Worm (Caenorhabditis elegans) whole organism, L1 larva: ENCODE data around the gene gtf-2H2C.

Source experiments
- C16A3.4 ChIP-seq: fragments of 150-350 bp; optimal IDR thresholded peaks from 2 replicates; lab custom pipeline; 2014; ENCODE audit warnings: missing biosample characterization, missing genetic modification characterization
- C34B4.2 ChIP-seq: sonication (generic microtip); optimal IDR thresholded peaks from 2 replicates; lab custom pipeline; 2017; ENCODE audit warnings: mild to moderate bottlenecking, missing genetic modification characterization, missing compliant biosample characterization
- F16B12.6 ChIP-seq: fragments of 150-350 bp; optimal IDR thresholded peaks from 2 replicates; lab custom pipeline; 2014; ENCODE audit warnings: missing biosample characterization, missing genetic modification characterization
- Y116A8C.19 ChIP-seq: sonication (generic microtip); optimal IDR thresholded peaks from 2 replicates; lab custom pipeline; 2016; ENCODE audit warnings: missing compliant biosample characterization, missing genetic modification characterization, borderline replicate concordance
- aha-1 ChIP-seq: fragments of 150-350 bp; optimal IDR thresholded peaks from 2 replicates; lab custom pipeline; 2014; ENCODE audit warnings: missing biosample characterization, missing genetic modification characterization
- alr-1 ChIP-seq: fragments of 200-800 bp; sonication (Bioruptor generic); optimal IDR thresholded peaks from 2 replicates; lab custom pipeline; 2018; ENCODE audit warnings: borderline replicate concordance, mild to moderate bottlenecking, missing genetic modification characterization, missing compliant biosample characterization
- aly-2 ChIP-seq: fragments of 150-350 bp; optimal IDR thresholded peaks from 2 replicates; lab custom pipeline; 2014; ENCODE audit warnings: missing biosample characterization, missing genetic modification characterization
- ama-1 ChIP-seq: fragments of 150-350 bp; optimal IDR thresholded peaks from 2 replicates; lab custom pipeline; 2014
- blmp-1 ChIP-seq: fragments of 150-350 bp; optimal IDR thresholded peaks from 2 replicates; lab custom pipeline; 2014; ENCODE audit warnings: missing biosample characterization, missing genetic modification characterization
- ceh-88 ChIP-seq: fragments of 200-800 bp; sonication (Bioruptor generic); IDR thresholded peaks from 2 replicates; pipeline ENCODE4 v1.3.6; 2022; ENCODE audit warnings: missing genetic modification characterization, missing compliant biosample characterization
- dsc-1 ChIP-seq: sonication (generic microtip); optimal IDR thresholded peaks from 2 replicates; lab custom pipeline; 2016; ENCODE audit warnings: mild to moderate bottlenecking, missing genetic modification characterization, missing compliant biosample characterization
- efl-1 ChIP-seq, 4 experiments: fragments of 150-350 bp; optimal IDR thresholded peaks in 3 of 4; peaks in 1 of 4; 1 replicate in 1 of 4; 2 replicates in 3 of 4; lab custom pipeline; 2014; ENCODE audit warnings: missing biosample characterization in 2 of 4, missing genetic modification characterization in 2 of 4, missing genetic modification reagents in 2 of 4
- efl-3 ChIP-seq: fragments of 200-800 bp; sonication (Bioruptor generic); optimal IDR thresholded peaks from 2 replicates; lab custom pipeline; 2018; ENCODE audit warnings: mild to moderate bottlenecking, missing genetic modification characterization, missing compliant biosample characterization
- egl-13 ChIP-seq: sonication (generic microtip); optimal IDR thresholded peaks from 2 replicates; lab custom pipeline; 2016; ENCODE audit warnings: missing genotype, missing genetic modification reagents, missing genetic modification characterization, missing compliant biosample characterization
- egl-27 ChIP-seq, 2 experiments: fragments of 150-350 bp in 1 of 2; sonication (generic microtip); optimal IDR thresholded peaks; 3 replicates each; lab custom pipeline; 2017 to 2018; ENCODE audit warnings: missing biosample characterization in 2 of 2, missing genetic modification characterization in 2 of 2, missing genetic modification reagents in 2 of 2
- elt-2 ChIP-seq: sonication (generic microtip); optimal IDR thresholded peaks from 2 replicates; lab custom pipeline; 2016; ENCODE audit warnings: missing genetic modification characterization, mild to moderate bottlenecking, inconsistent platforms, missing compliant biosample characterization, missing genetic modification reagents
- elt-3 ChIP-seq, 6 experiments: fragments of 150-350 bp in 1 of 6; sonication (generic microtip); optimal IDR thresholded peaks; 2 replicates each; lab custom pipeline; 2017 to 2018; ENCODE audit warnings: missing biosample characterization in 6 of 6, missing genetic modification characterization in 6 of 6, inconsistent platforms in 1 of 6
- ets-5 ChIP-seq: fragments of 200-800 bp; sonication (Bioruptor generic); IDR thresholded peaks from 2 replicates; pipeline ENCODE4 v1.3.6; 2022; ENCODE audit warnings: missing genetic modification characterization, missing compliant biosample characterization
- fkh-10 ChIP-seq: sonication (generic microtip); optimal IDR thresholded peaks from 2 replicates; lab custom pipeline; 2017; ENCODE audit warnings: missing biosample characterization, missing genetic modification reagents, missing genetic modification characterization
- fkh-4 ChIP-seq: sonication (generic microtip); optimal IDR thresholded peaks from 2 replicates; lab custom pipeline; 2016; ENCODE audit warnings: missing compliant biosample characterization, missing genetic modification characterization, borderline replicate concordance
- fos-1 ChIP-seq: fragments of 150-350 bp; optimal IDR thresholded peaks from 2 replicates; lab custom pipeline; 2014; ENCODE audit warnings: missing biosample characterization, missing genetic modification characterization
- hlh-4 ChIP-seq: sonication (generic microtip); optimal IDR thresholded peaks from 2 replicates; lab custom pipeline; 2016; ENCODE audit warnings: mild to moderate bottlenecking, missing genetic modification characterization, missing compliant biosample characterization
- hpl-2 ChIP-seq: fragments of 150-350 bp; optimal IDR thresholded peaks from 2 replicates; lab custom pipeline; 2014; ENCODE audit warnings: missing biosample characterization, missing genetic modification reagents, missing genetic modification characterization
- irx-1 ChIP-seq: sonication (generic microtip); optimal IDR thresholded peaks from 2 replicates; lab custom pipeline; 2016; ENCODE audit warnings: missing genetic modification characterization, missing compliant biosample characterization
- isw-1 ChIP-seq: fragments of 200-800 bp; sonication (Bioruptor generic); IDR thresholded peaks from 2 replicates; pipeline ENCODE4 v1.3.6; 2022; ENCODE audit warnings: missing genetic modification characterization, missing compliant biosample characterization
- jun-1 ChIP-seq: fragments of 150-350 bp; optimal IDR thresholded peaks from 2 replicates; lab custom pipeline; 2014; ENCODE audit warnings: missing biosample characterization, missing genetic modification reagents, missing genetic modification characterization
- lin-14 ChIP-seq: fragments of 200-800 bp; sonication (Bioruptor generic); optimal IDR thresholded peaks from 2 replicates; lab custom pipeline; 2018; ENCODE audit warnings: mild to moderate bottlenecking, missing genetic modification characterization, moderate library complexity, missing compliant biosample characterization
- lin-15B ChIP-seq: fragments of 150-350 bp; sonication (generic microtip); optimal IDR thresholded peaks from 3 replicates; lab custom pipeline; 2014; ENCODE audit warnings: missing biosample characterization, missing genetic modification characterization
- lin-35 ChIP-seq, 2 experiments: fragments of 150-350 bp; optimal IDR thresholded peaks; 2 replicates each; lab custom pipeline; 2014; ENCODE audit warnings: missing biosample characterization in 2 of 2, missing genetic modification characterization in 2 of 2, missing genetic modification reagents in 2 of 2
- lin-39 ChIP-seq: fragments of 150-350 bp; optimal IDR thresholded peaks from 2 replicates; lab custom pipeline; 2014; ENCODE audit warnings: missing biosample characterization, missing genetic modification reagents, missing genetic modification characterization
- mdl-1 ChIP-seq, 2 experiments: fragments of 150-350 bp; optimal IDR thresholded peaks; 2 replicates each; lab custom pipeline; 2014 to 2017; ENCODE audit warnings: missing biosample characterization in 2 of 2, missing genetic modification characterization in 2 of 2, inconsistent platforms in 1 of 2
- mef-2 ChIP-seq: fragments of 150-350 bp; optimal IDR thresholded peaks from 2 replicates; lab custom pipeline; 2014; ENCODE audit warnings: missing biosample characterization, missing genetic modification characterization
- mep-1 ChIP-seq: fragments of 150-350 bp; optimal IDR thresholded peaks from 2 replicates; lab custom pipeline; 2014; ENCODE audit warnings: missing biosample characterization, missing genetic modification characterization
- nhr-11 ChIP-seq: fragments of 150-350 bp; optimal IDR thresholded peaks from 2 replicates; lab custom pipeline; 2014; ENCODE audit warnings: missing biosample characterization, missing genetic modification characterization
- nhr-20 ChIP-seq: sonication (generic microtip); optimal IDR thresholded peaks from 2 replicates; lab custom pipeline; 2016; ENCODE audit warnings: mild to moderate bottlenecking, missing genetic modification characterization, missing compliant biosample characterization
- nhr-237 ChIP-seq: fragments of 150-350 bp; optimal IDR thresholded peaks from 2 replicates; lab custom pipeline; 2014; ENCODE audit warnings: missing biosample characterization, missing genetic modification characterization
- nhr-28 ChIP-seq: fragments of 150-350 bp; optimal IDR thresholded peaks from 2 replicates; lab custom pipeline; 2014; ENCODE audit warnings: missing biosample characterization, missing genetic modification characterization
- nhr-47 ChIP-seq: sonication (generic microtip); optimal IDR thresholded peaks from 2 replicates; lab custom pipeline; 2016; ENCODE audit warnings: mild to moderate bottlenecking, missing genetic modification characterization, moderate library complexity, missing compliant biosample characterization
- nhr-71 ChIP-seq: sonication (generic microtip); optimal IDR thresholded peaks from 2 replicates; lab custom pipeline; 2016; ENCODE audit warnings: mild to moderate bottlenecking, missing genetic modification characterization, moderate library complexity, missing compliant biosample characterization
- nhr-76 ChIP-seq: sonication (generic microtip); optimal IDR thresholded peaks from 2 replicates; lab custom pipeline; 2017; ENCODE audit warnings: missing biosample characterization, missing genetic modification characterization
- nhr-90 ChIP-seq: sonication (generic microtip); optimal IDR thresholded peaks from 2 replicates; lab custom pipeline; 2016; ENCODE audit warnings: mild to moderate bottlenecking, missing genetic modification characterization, missing compliant biosample characterization; ENCODE audit not compliant: poor library complexity
- pax-3 ChIP-seq: fragments of 200-800 bp; sonication (Bioruptor generic); optimal IDR thresholded peaks from 2 replicates; lab custom pipeline; 2018; ENCODE audit warnings: mild to moderate bottlenecking, missing genetic modification characterization, moderate library complexity, missing compliant biosample characterization
- pqm-1 ChIP-seq: sonication (generic microtip); optimal IDR thresholded peaks from 3 replicates; lab custom pipeline; 2017; ENCODE audit warnings: missing biosample characterization, missing genetic modification characterization
- skn-1 ChIP-seq: fragments of 150-350 bp; optimal IDR thresholded peaks from 2 replicates; lab custom pipeline; 2014; ENCODE audit warnings: missing biosample characterization, missing genetic modification characterization
- snu-23 ChIP-seq: sonication (generic microtip); optimal IDR thresholded peaks from 2 replicates; lab custom pipeline; 2016; ENCODE audit warnings: missing genetic modification characterization, missing compliant biosample characterization
- sup-37 ChIP-seq: fragments of 200-800 bp; sonication (Bioruptor generic); optimal IDR thresholded peaks from 2 replicates; lab custom pipeline; 2018; ENCODE audit warnings: mild to moderate bottlenecking, missing genetic modification characterization, missing compliant biosample characterization
- tlp-1 ChIP-seq: fragments of 150-350 bp; optimal IDR thresholded peaks from 2 replicates; lab custom pipeline; 2014; ENCODE audit warnings: missing biosample characterization, missing genetic modification characterization
- unc-30 ChIP-seq: sonication (generic microtip); optimal IDR thresholded peaks from 2 replicates; lab custom pipeline; 2017; ENCODE audit warnings: missing biosample characterization, missing genetic modification characterization
- unc-62 ChIP-seq: fragments of 150-350 bp; optimal IDR thresholded peaks from 2 replicates; lab custom pipeline; 2014; ENCODE audit warnings: missing biosample characterization, missing genetic modification reagents, missing genetic modification characterization
- xbp-1 ChIP-seq: sonication (generic microtip); optimal IDR thresholded peaks from 2 replicates; lab custom pipeline; 2016; ENCODE audit warnings: missing genetic modification characterization, missing compliant biosample characterization
- ztf-11 ChIP-seq, 2 experiments: sonication (generic microtip); optimal IDR thresholded peaks; 2 replicates each; lab custom pipeline; 2016 to 2017; ENCODE audit warnings: missing genetic modification characterization in 2 of 2, missing biosample characterization in 1 of 2, missing compliant biosample characterization in 1 of 2

Gene gtf-2H2C

ce11 chrIII:10094538-10094937, 4.0 kb upstream of the gtf-2H2C start (continued):
- no peak for TF ChIP-seq tlp-1 (tag; lab: Kevin White, UChicago)
- TF ChIP-seq nhr-90, result peak; percentile 37
- TF ChIP-seq nhr-237, result no peak
- TF ChIP-seq fos-1 (tag; lab: Kevin White, UChicago), result no peak
- peak; percentile 21 for TF ChIP-seq nhr-47 (tag; lab: Kevin White, UChicago)
- TF ChIP-seq F16B12.6, result no peak
- no peak for TF ChIP-seq nhr-76 (tag; lab: Kevin White, UChicago)

- no peak for TF ChIP-seq fkh-4 (tag; lab: Kevin White, UChicago)
- no peak for TF ChIP-seq ama-1 (lab: Kevin White, UChicago)
- TF ChIP-seq mef-2 (tag; lab: Kevin White, UChicago), result no peak
- no peak for TF ChIP-seq sup-37 (GFP tag; lab: Kevin White, UChicago)
- no peak for TF ChIP-seq efl-3
- no peak for TF ChIP-seq alr-1 (tag; lab: Kevin White, UChicago)
- TF ChIP-seq lin-15B, result peak; percentile 0
- TF ChIP-seq lin-35 (GFP tag; optimal IDR thresholded peaks at IDR 0.05; lab: Kevin White, UChicago), result peak; percentile 88 to 94
- TF ChIP-seq unc-30 (tag; lab: Kevin White, UChicago), result no peak
- TF ChIP-seq nhr-90, result no peak
- TF ChIP-seq hlh-4 (tag; lab: Kevin White, UChicago), result no peak
- TF ChIP-seq irx-1 (tag; lab: Kevin White, UChicago), result no peak
- no peak for TF ChIP-seq ets-5
- TF ChIP-seq mep-1 (tag; lab: Kevin White, UChicago), result no peak
- TF ChIP-seq Y116A8C.19, result no peak
- TF ChIP-seq C34B4.2 (tag; lab: Kevin White, UChicago), result no peak
- no peak for TF ChIP-seq ztf-11 (tag; optimal IDR thresholded peaks at IDR 0.05; lab: Kevin White, UChicago)
- no peak for TF ChIP-seq pqm-1
- no peak for TF ChIP-seq fkh-10 (GFP tag; lab: Kevin White, UChicago)
- no peak for TF ChIP-seq nhr-76 (tag; lab: Kevin White, UChicago)
- TF ChIP-seq xbp-1 (tag; lab: Kevin White, UChicago), result no peak
- TF ChIP-seq ceh-88, result no peak
- TF ChIP-seq efl-1 (optimal IDR thresholded peaks at IDR 0.05; lab: Kevin White, UChicago), result peak; percentile 45 to 93
- peak; percentile 90 to 99 for TF ChIP-seq efl-1 (GFP tag; optimal IDR thresholded peaks at IDR 0.05 in 1 of 2; lab: Kevin White, UChicago)
- TF ChIP-seq blmp-1, result no peak
- peak; percentile 79 for TF ChIP-seq F16B12.6
- TF ChIP-seq pax-3, result no peak
- TF ChIP-seq lin-14 (GFP tag; lab: Kevin White, UChicago), result no peak
- no peak for TF ChIP-seq aly-2
- TF ChIP-seq tlp-1 (tag; lab: Kevin White, UChicago), result no peak
- peak; percentile 21 for TF ChIP-seq nhr-71 (tag; lab: Kevin White, UChicago)
- TF ChIP-seq mdl-1 (tag; optimal IDR thresholded peaks at IDR 0.05; lab: Kevin White, UChicago), result peak in 1 of 2 experiments; percentile 30
- no peak for TF ChIP-seq fos-1 (tag; lab: Kevin White, UChicago)
- no peak for TF ChIP-seq skn-1 (tag; lab: Kevin White, UChicago)
- no peak for TF ChIP-seq elt-2 (tag; lab: Kevin White, UChicago)
- TF ChIP-seq nhr-11, result no peak
- no peak for TF ChIP-seq nhr-28
- no peak for TF ChIP-seq hpl-2 (GFP tag; lab: Kevin White, UChicago)
- TF ChIP-seq lin-39, result no peak
- TF ChIP-seq snu-23 (GFP tag; lab: Kevin White, UChicago), result peak; percentile 21
- TF ChIP-seq egl-13, result no peak
- TF ChIP-seq nhr-20 (tag; lab: Kevin White, UChicago), result no peak
- TF ChIP-seq elt-3 (tag; optimal IDR thresholded peaks at IDR 0.05; lab: Kevin White, UChicago), result no peak
- no peak for TF ChIP-seq unc-62 (GFP tag; lab: Kevin White, UChicago)
- peak; percentile 22 for TF ChIP-seq dsc-1 (tag; lab: Kevin White, UChicago)
- no peak for TF ChIP-seq C16A3.4 (tag; lab: Kevin White, UChicago)
- no peak for TF ChIP-seq aha-1
- TF ChIP-seq egl-27 (tag; optimal IDR thresholded peaks at IDR 0.05; lab: Kevin White, UChicago), result no peak
- TF ChIP-seq isw-1 (GFP tag; lab: Robert Waterston, UW), result no peak
- TF ChIP-seq jun-1 (tag; lab: Kevin White, UChicago), result no peak
Measured at ce11 chrIII:10093093-10093492, 2.5 kb upstream of the gtf-2H2C start.
